Fruit fly (Drosophila melanogaster) whole organism, embryonic: ENCODE results near the gene CCAP.

Source experiments
- Abd-B ChIP-seq: fragments of 200-800 bp; sonication (Bioruptor generic); optimal IDR thresholded peaks from 2 replicates; lab custom pipeline; 2018; ENCODE audit warnings: missing biosample characterization, mild to moderate bottlenecking, missing genetic modification characterization, moderate library complexity
- CG10147 ChIP-seq: fragments of 200-800 bp; sonication (Bioruptor generic); optimal IDR thresholded peaks from 2 replicates; lab custom pipeline; 2019; ENCODE audit warnings: missing biosample characterization, mild to moderate bottlenecking, missing genetic modification characterization, moderate library complexity
- CG12769 ChIP-seq: fragments of 200-800 bp; sonication (Bioruptor generic); optimal IDR thresholded peaks from 2 replicates; lab custom pipeline; 2019; ENCODE audit warnings: missing biosample characterization, mild to moderate bottlenecking, missing genetic modification characterization, moderate library complexity
- CG15011 ChIP-seq: fragments of 200-800 bp; sonication (Bioruptor generic); optimal IDR thresholded peaks from 3 replicates; lab custom pipeline; 2018; ENCODE audit warnings: missing biosample characterization, mild to moderate bottlenecking, missing genetic modification characterization
- CG17612 ChIP-seq: fragments of 200-800 bp; sonication (Bioruptor generic); IDR thresholded peaks from 2 replicates; pipeline ENCODE4 v1.3.6; 2022; ENCODE audit warnings: missing biosample characterization, missing genetic modification characterization
- CG34376 ChIP-seq: fragments of 200-800 bp; sonication (Bioruptor generic); optimal IDR thresholded peaks from 2 replicates; lab custom pipeline; 2018; ENCODE audit warnings: missing biosample characterization, mild to moderate bottlenecking, missing genetic modification characterization
- CG7963 ChIP-seq: fragments of 200-800 bp; sonication (Bioruptor generic); IDR thresholded peaks from 3 replicates; pipeline ENCODE4 v1.3.6; 2022; ENCODE audit warnings: missing biosample characterization, missing genetic modification characterization; ENCODE audit not compliant: partially characterized antibody
- CG8359 ChIP-seq: fragments of 200-800 bp; sonication (Bioruptor generic); optimal IDR thresholded peaks from 2 replicates; lab custom pipeline; 2017; ENCODE audit warnings: missing biosample characterization, mild to moderate bottlenecking, missing genetic modification characterization, borderline replicate concordance
- CG9876 ChIP-seq: fragments of 200-800 bp; sonication (Bioruptor generic); optimal IDR thresholded peaks from 2 replicates; lab custom pipeline; 2016; ENCODE audit warnings: missing biosample characterization, missing genetic modification characterization
- CTCF ChIP-seq: fragments of 200-800 bp; sonication (Bioruptor generic); optimal IDR thresholded peaks from 2 replicates; lab custom pipeline; 2017; ENCODE audit warnings: missing biosample characterization, mild to moderate bottlenecking, missing genetic modification characterization, moderate library complexity
- Dref ChIP-seq: fragments of 200-800 bp; sonication (Bioruptor generic); IDR thresholded peaks from 2 replicates; pipeline ENCODE4 v1.3.6; 2022; ENCODE audit warnings: missing biosample characterization, missing genetic modification characterization
- HHEX ChIP-seq: fragments of 200-800 bp; sonication (Bioruptor generic); optimal IDR thresholded peaks from 3 replicates; lab custom pipeline; 2017; ENCODE audit warnings: missing biosample characterization, mild to moderate bottlenecking, missing genetic modification characterization, missing genetic modification reagents
- HLHmδ ChIP-seq: fragments of 200-800 bp; sonication (Bioruptor generic); optimal IDR thresholded peaks from 2 replicates; lab custom pipeline; 2018; ENCODE audit warnings: missing biosample characterization, mild to moderate bottlenecking, missing genetic modification characterization, moderate library complexity
- Hmr ChIP-seq: fragments of 200-800 bp; sonication (Bioruptor generic); optimal IDR thresholded peaks from 3 replicates; lab custom pipeline; 2017; ENCODE audit warnings: mild to moderate bottlenecking, missing biosample characterization, missing genetic modification reagents, missing genetic modification characterization
- NFAT ChIP-seq: fragments of 200-800 bp; sonication (Bioruptor generic); IDR thresholded peaks from 2 replicates; pipeline ENCODE4 v1.3.6; 2022; ENCODE audit warnings: missing biosample characterization, missing genetic modification characterization
- Neu2 ChIP-seq: fragments of 200-800 bp; sonication (Bioruptor generic); optimal IDR thresholded peaks from 3 replicates; lab custom pipeline; 2016; ENCODE audit warnings: missing biosample characterization, missing genetic modification characterization, borderline replicate concordance
- Nf-YB ChIP-seq: fragments of 200-800 bp; sonication (Bioruptor generic); optimal IDR thresholded peaks from 3 replicates; lab custom pipeline; 2019; ENCODE audit warnings: missing biosample characterization, mild to moderate bottlenecking, missing genetic modification characterization, moderate library complexity
- Opbp ChIP-seq: fragments of 200-800 bp; sonication (Bioruptor generic); IDR thresholded peaks from 3 replicates; pipeline ENCODE4 v1.3.6; 2022; ENCODE audit warnings: missing biosample characterization, missing genetic modification characterization; ENCODE audit not compliant: partially characterized antibody
- Xbp1 ChIP-seq: fragments of 200-800 bp; sonication (Bioruptor generic); optimal IDR thresholded peaks from 3 replicates; lab custom pipeline; 2016; ENCODE audit warnings: missing biosample characterization, mild to moderate bottlenecking, missing genetic modification characterization
- ash1 ChIP-seq: fragments of 200-800 bp; sonication (Bioruptor generic); optimal IDR thresholded peaks from 2 replicates; lab custom pipeline; 2018; ENCODE audit warnings: missing biosample characterization, mild to moderate bottlenecking, missing genetic modification characterization
- bab2 ChIP-seq: fragments of 200-800 bp; sonication (Bioruptor generic); optimal IDR thresholded peaks from 2 replicates; lab custom pipeline; 2016; ENCODE audit warnings: missing biosample characterization, missing genetic modification characterization
- cato ChIP-seq: fragments of 200-800 bp; sonication (Bioruptor generic); optimal IDR thresholded peaks from 2 replicates; lab custom pipeline; 2016; ENCODE audit warnings: missing biosample characterization, missing genetic modification characterization, borderline replicate concordance
- crc ChIP-seq: fragments of 200-800 bp; sonication (Bioruptor generic); optimal IDR thresholded peaks from 2 replicates; lab custom pipeline; 2016; ENCODE audit warnings: missing biosample characterization, missing genetic modification characterization
- fd3F ChIP-seq: fragments of 200-800 bp; sonication (Bioruptor generic); optimal IDR thresholded peaks from 2 replicates; lab custom pipeline; 2018; ENCODE audit warnings: missing biosample characterization, mild to moderate bottlenecking, missing genetic modification characterization, moderate library complexity
- hb ChIP-seq: fragments of 200-800 bp; sonication (Bioruptor generic); IDR thresholded peaks from 3 replicates; pipeline ENCODE4 v1.3.6; 2022; ENCODE audit warnings: missing biosample characterization, missing genetic modification characterization; ENCODE audit not compliant: partially characterized antibody
- her ChIP-seq: fragments of 200-800 bp; sonication (Bioruptor generic); optimal IDR thresholded peaks from 2 replicates; lab custom pipeline; 2016; ENCODE audit warnings: missing biosample characterization, missing genetic modification characterization
- hth ChIP-seq: fragments of >200 bp; optimal IDR thresholded peaks from 2 replicates; lab custom pipeline; 2017; ENCODE audit warnings: inconsistent platforms
- kni ChIP-seq: fragments of 200-800 bp; sonication (Bioruptor generic); optimal IDR thresholded peaks from 3 replicates; lab custom pipeline; 2017; ENCODE audit warnings: mild to moderate bottlenecking, missing biosample characterization, missing genetic modification reagents, missing genetic modification characterization
- knrl ChIP-seq: fragments of 200-800 bp; sonication (Bioruptor generic); IDR thresholded peaks from 3 replicates; pipeline ENCODE4 v1.3.6; 2022; ENCODE audit warnings: missing biosample characterization, missing genetic modification characterization; ENCODE audit not compliant: partially characterized antibody
- nerfin-1 ChIP-seq: fragments of 200-800 bp; sonication (Bioruptor generic); optimal IDR thresholded peaks from 3 replicates; lab custom pipeline; 2019; ENCODE audit warnings: missing biosample characterization, mild to moderate bottlenecking, missing genetic modification characterization, moderate library complexity
- pros ChIP-seq: fragments of 200-800 bp; sonication (Bioruptor generic); optimal IDR thresholded peaks from 3 replicates; lab custom pipeline; 2019; ENCODE audit warnings: missing biosample characterization, mild to moderate bottlenecking, missing genetic modification characterization, moderate library complexity
- rib ChIP-seq: fragments of 200-800 bp; sonication (Bioruptor generic); IDR thresholded peaks from 2 replicates; pipeline ENCODE4 v1.3.6; 2022; ENCODE audit warnings: missing biosample characterization, missing genetic modification characterization
- schlank ChIP-seq: fragments of 200-800 bp; sonication (Bioruptor generic); optimal IDR thresholded peaks from 2 replicates; lab custom pipeline; 2018; ENCODE audit warnings: missing biosample characterization, mild to moderate bottlenecking, missing genetic modification characterization
- seq ChIP-seq: fragments of 200-800 bp; sonication (Bioruptor generic); IDR thresholded peaks from 2 replicates; pipeline ENCODE4 v1.3.6; 2022; ENCODE audit warnings: missing biosample characterization, missing genetic modification characterization
- slp2 ChIP-seq: fragments of 200-800 bp; sonication (Bioruptor generic); optimal IDR thresholded peaks from 2 replicates; lab custom pipeline; 2016; ENCODE audit warnings: missing biosample characterization, missing genetic modification characterization
- tna ChIP-seq: fragments of 200-800 bp; sonication (Bioruptor generic); IDR thresholded peaks from 2 replicates; pipeline ENCODE4 v1.3.6; 2022; ENCODE audit warnings: missing biosample characterization, missing genetic modification characterization; ENCODE audit not compliant: partially characterized antibody
- twi ChIP-seq: fragments of 200-800 bp; optimal IDR thresholded peaks from 2 replicates; lab custom pipeline; 2019; ENCODE audit warnings: missing biosample characterization, mild to moderate bottlenecking, missing genetic modification characterization, moderate library complexity
- vvl ChIP-seq: fragments of 200-800 bp; sonication (Bioruptor generic); IDR thresholded peaks from 2 replicates; pipeline ENCODE4 v1.3.6; 2022; ENCODE audit warnings: missing biosample characterization, missing genetic modification characterization

CCAP gene

dm6 chr3R:22717863-22718262, 16.0 kb upstream of the CCAP start:
- TF ChIP-seq Hmr (GFP tag; lab: Kevin White, UChicago) (no peak), HHEX (GFP tag; lab: Kevin White, UChicago) (no peak), kni (peak; percentile 23), crc (GFP tag; lab: Kevin White, UChicago) (no peak), CG34376 (no peak), CTCF (GFP tag; lab: Kevin White, UChicago) (no peak), bab2 (GFP tag; lab: Kevin White, UChicago) (no peak), seq (GFP tag; lab: Robert Waterston, UW) (0 out of 2 replicates have a peak, but pooled peaks have one; percentile 7), twi (tag; lab: Kevin White, UChicago) (peak; percentile 9), schlank (no peak), pros (GFP tag; lab: Kevin White, UChicago) (peak; percentile 94), nerfin-1 (tag; lab: Kevin White, UChicago) (peak; percentile 31), CG10147 (no peak), her (GFP tag; lab: Kevin White, UChicago) (no peak), HLHmδ (GFP tag; lab: Kevin White, UChicago) (no peak)

dm6 chr3R:22710662-22711061, 8.8 kb upstream of the CCAP start, which contains the start of gene CG4907:
CG4907 (minus strand) TSS chr3R:22710762.
- TF ChIP-seq Nf-YB (GFP tag; lab: Kevin White, UChicago): no peak
- TF ChIP-seq Abd-B: no peak
- no peak for TF ChIP-seq ash1
- no peak for TF ChIP-seq slp2 (GFP tag; lab: Kevin White, UChicago)
- TF ChIP-seq hth (lab: Kevin White, UChicago): no peak
- no peak for TF ChIP-seq tna
- no peak for TF ChIP-seq fd3F (GFP tag; lab: Kevin White, UChicago)
- no peak for TF ChIP-seq CG8359 (GFP tag; lab: Kevin White, UChicago)
- no peak for TF ChIP-seq CG15011
- TF ChIP-seq Xbp1 (GFP tag; lab: Kevin White, UChicago): no peak
- TF ChIP-seq rib (GFP tag; lab: Robert Waterston, UW): no peak
- TF ChIP-seq Opbp (GFP tag; lab: Robert Waterston, UW): no peak
- TF ChIP-seq Neu2 (GFP tag; lab: Kevin White, UChicago): no peak
- TF ChIP-seq CG7963 (GFP tag; lab: Robert Waterston, UW): no peak
- TF ChIP-seq knrl (GFP tag; lab: Robert Waterston, UW): no peak
- no peak for TF ChIP-seq CG12769 (tag; lab: Kevin White, UChicago)
- no peak for TF ChIP-seq cato
- no peak for TF ChIP-seq hb (GFP tag; lab: Robert Waterston, UW)
- no peak for TF ChIP-seq Hmr (GFP tag; lab: Kevin White, UChicago)
- TF ChIP-seq, all 482 proteins: peak for 0

dm6 chr3R:22707178-22707577, 5.3 kb upstream of the CCAP start, which contains the start of gene CG13842:
CG13842 (minus strand) TSS chr3R:22707278.
- TF ChIP-seq vvl (0 out of 2 replicates have a peak, but pooled peaks have one; percentile 10), NFAT (no peak), CG17612 (no peak), CG9876 (GFP tag; lab: Kevin White, UChicago) (no peak), Dref (GFP tag; lab: Robert Waterston, UW) (0 out of 2 replicates have a peak, but pooled peaks have one; percentile 9)
